Worm (Caenorhabditis elegans): ENCODE results near the gene gcy-23.
"Not testable (repeated sequence)": the region's sequence is repeated elsewhere in the genome, so short reads cannot be mapped to it uniquely, and the experiment has no call there.

gcy-23 gene

ce11 chrIV:3289237-3289636, at the start of gene gcy-23:
gcy-23 (minus strand) TSS chrIV:3289337.
- TF ChIP-seq unc-62 (GFP tag; optimal IDR thresholded peaks at IDR 0.05) = no peak

ce11 chrIV:3338676-3339075, 49.5 kb upstream of the gcy-23 start, which contains the start of gene hrpa-1:
hrpa-1 (minus strand) TSS chrIV:3338867.
- no peak for TF ChIP-seq unc-62 (GFP tag; optimal IDR thresholded peaks at IDR 0.05)

- no peak for TF ChIP-seq unc-62 (GFP tag; optimal IDR thresholded peaks at IDR 0.05)
Observed at ce11 chrIV:3338176-3338575, 49.0 kb upstream of the gcy-23 start.

- no peak for TF ChIP-seq unc-62 (GFP tag; optimal IDR thresholded peaks at IDR 0.05)
Observed at ce11 chrIV:3337275-3337674, 48.1 kb upstream of the gcy-23 start.

ce11 chrIV:3336585-3336984, 47.4 kb upstream of the gcy-23 start, which contains the start of gene F42A6.6:
F42A6.6 (minus strand) TSS chrIV:3336873.
- TF ChIP-seq unc-62 (GFP tag; optimal IDR thresholded peaks at IDR 0.05) = no peak

- not testable (repeated sequence) for TF ChIP-seq unc-62 (GFP tag; optimal IDR thresholded peaks at IDR 0.05)
Observed at ce11 chrIV:3331758-3332157, 42.6 kb upstream of the gcy-23 start, which contains the start of gene F42A6.5. F42A6.5 (minus strand) TSS chrIV:3331858.

ce11 chrIV:3311243-3311642, 22.1 kb upstream of the gcy-23 start, which contains the start of gene zip-11:
zip-11 (plus strand) TSS chrIV:3311276.
- TF ChIP-seq unc-62 (GFP tag; optimal IDR thresholded peaks at IDR 0.05) = no peak

ce11 chrIV:3310662-3311219, 21.6 kb upstream of the gcy-23 start:
- TF ChIP-seq unc-62 (GFP tag; optimal IDR thresholded peaks at IDR 0.05) = no peak

ce11 chrIV:3308885-3309284, 19.7 kb upstream of the gcy-23 start:
- TF ChIP-seq unc-62 (GFP tag; optimal IDR thresholded peaks at IDR 0.05) = no peak

- no peak for TF ChIP-seq unc-62 (GFP tag; optimal IDR thresholded peaks at IDR 0.05)
Observed at ce11 chrIV:3307463-3307862, 18.3 kb upstream of the gcy-23 start, which contains the start of gene W08E12.9. W08E12.9 (minus strand) TSS chrIV:3307563.

- TF ChIP-seq unc-62 (GFP tag; optimal IDR thresholded peaks at IDR 0.05) = no peak
Observed at ce11 chrIV:3305575-3305974, 16.4 kb upstream of the gcy-23 start, which contains the start of gene W08E12.2. W08E12.2 (plus strand) TSS chrIV:3305875.

ce11 chrIV:3303690-3304089, 14.6 kb upstream of the gcy-23 start, which contains the start of gene idpp-12:
idpp-12 (plus strand) TSS chrIV:3303990.
- TF ChIP-seq unc-62 (GFP tag; optimal IDR thresholded peaks at IDR 0.05) = not testable (repeated sequence)

ce11 chrIV:3302058-3302457, 12.9 kb upstream of the gcy-23 start, which contains the start of gene W08E12.4:
W08E12.4 (plus strand) TSS chrIV:3302358.
- not testable (repeated sequence) for TF ChIP-seq unc-62 (GFP tag; optimal IDR thresholded peaks at IDR 0.05)

- TF ChIP-seq unc-62 (GFP tag; optimal IDR thresholded peaks at IDR 0.05) = no peak
Observed at ce11 chrIV:3300492-3300891, 11.4 kb upstream of the gcy-23 start, which contains the start of gene W08E12.5. W08E12.5 (plus strand) TSS chrIV:3300792.

- no peak for TF ChIP-seq unc-62 (GFP tag; optimal IDR thresholded peaks at IDR 0.05)
Observed at ce11 chrIV:3299229-3299628, 10.1 kb upstream of the gcy-23 start.

ce11 chrIV:3298300-3298699, 9.2 kb upstream of the gcy-23 start, which contains the start of gene W08E12.6:
W08E12.6 (plus strand) TSS chrIV:3298600.
- TF ChIP-seq unc-62 (GFP tag; optimal IDR thresholded peaks at IDR 0.05) = no peak

Measured in whole organism, dauer.